Worm (Caenorhabditis elegans): ENCODE measurements around the gene pmp-2.

ce11 chrII:6876957-6877356 is 10.6 kb downstream of the pmp-2 start, which contains the start of gene slc-36.5:
- TF ChIP-seq lin-39 (tag; optimal IDR thresholded peaks at IDR 0.05) (no peak), ztf-7 (tag; optimal IDR thresholded peaks at IDR 0.05) (no peak), snpc-4 (tag; optimal IDR thresholded peaks at IDR 0.05) (no peak), lin-15B (tag; optimal IDR thresholded peaks at IDR 0.05) (no peak)

All from whole organism, L4 larva.